Worm (Caenorhabditis elegans) whole organism, L4/young adult: ENCODE data around the gene C18B2.5.

Experiments used
- W03F9.2 ChIP-seq: fragments of 150-350 bp; optimal IDR thresholded peaks from 2 replicates; lab custom pipeline; 2014; ENCODE audit warnings: missing biosample characterization, missing genetic modification characterization
- dao-5 ChIP-seq: sonication (generic microtip); optimal IDR thresholded peaks from 2 replicates; lab custom pipeline; 2016; ENCODE audit warnings: missing genotype, missing genetic modification characterization, moderate library complexity, missing compliant biosample characterization

DNA sequence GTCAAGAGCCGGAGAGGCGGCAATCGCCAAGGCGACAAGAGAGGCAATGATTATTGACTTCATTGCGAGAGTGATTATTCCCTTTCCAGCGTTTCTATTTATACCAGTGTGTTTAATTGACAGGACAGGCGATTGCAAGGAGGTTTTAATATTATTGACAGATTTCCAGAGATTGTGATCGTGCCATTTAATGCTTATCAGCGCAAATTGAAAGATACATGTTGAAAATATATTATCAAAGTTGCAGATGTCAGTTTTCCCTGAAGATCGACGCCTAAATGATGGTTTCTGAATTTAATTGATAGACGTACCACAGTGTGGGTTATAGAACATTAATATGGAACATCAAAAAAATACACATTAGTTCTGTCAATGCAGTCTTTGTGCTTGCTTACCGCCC lies 47.0 kb downstream of the C18B2.5 start, which contains the start of gene vit-4:
- TF ChIP-seq dao-5 (no peak), W03F9.2 (tag; lab: Kevin White, UChicago) (no peak)
